Worm (Caenorhabditis elegans): ENCODE results near the gene mpst-2.

The mpst-2 gene

ce11 chrV:14875371-14875770 is 17.9 kb downstream of the mpst-2 start, which contains the start of gene ZC412.5:
Gene ZC412.5, minus strand, starts transcription at chrV:14875471.
- TF ChIP-seq sea-2 (GFP tag; optimal IDR thresholded peaks at IDR 0.05) (no peak), fos-1 (tag; optimal IDR thresholded peaks at IDR 0.05) (no peak), nhr-43 (tag; optimal IDR thresholded peaks at IDR 0.05; ENCODE audit: poor library complexity, severe bottlenecking) (no peak), ceh-82 (tag; optimal IDR thresholded peaks at IDR 0.05) (no peak), mdl-1 (tag; optimal IDR thresholded peaks at IDR 0.05) (no peak), nhr-237 (tag; optimal IDR thresholded peaks at IDR 0.05) (no peak), daf-12 (tag; optimal IDR thresholded peaks at IDR 0.05) (no peak), skn-1 (tag; optimal IDR thresholded peaks at IDR 0.05) (no peak), nhr-23 (tag; optimal IDR thresholded peaks at IDR 0.05) (no peak), jun-1 (tag; optimal IDR thresholded peaks at IDR 0.05) (no peak)

- TF ChIP-seq ztf-4 (tag; optimal IDR thresholded peaks at IDR 0.05): no peak
- no peak for TF ChIP-seq egl-5 (tag; optimal IDR thresholded peaks at IDR 0.05)
- TF ChIP-seq lin-39 (tag; optimal IDR thresholded peaks at IDR 0.05): peak; percentile 55
Measured at ce11 chrV:14871365-14871764, 21.9 kb downstream of the mpst-2 start, which contains the start of gene ZC412.3. Gene ZC412.3, minus strand, starts transcription at chrV:14871547.

- TF ChIP-seq egl-5 (tag; optimal IDR thresholded peaks at IDR 0.05) (no peak), pha-4 (tag; optimal IDR thresholded peaks at IDR 0.05) (no peak), ceh-16 (tag; optimal IDR thresholded peaks at IDR 0.05) (no peak), nhr-12 (tag; optimal IDR thresholded peaks at IDR 0.05) (no peak)
Measured at ce11 chrV:14868181-14868580, 25.1 kb downstream of the mpst-2 start, which contains the start of gene gcy-14. Gene gcy-14, minus strand, starts transcription at chrV:14868281.

ce11 chrV:14859380-14859779 is 33.9 kb downstream of the mpst-2 start:
- no peak for TF ChIP-seq skn-1 (tag; optimal IDR thresholded peaks at IDR 0.05)
- no peak for TF ChIP-seq elt-2 (tag; optimal IDR thresholded peaks at IDR 0.05)
- no peak for TF ChIP-seq nhr-77 (tag; optimal IDR thresholded peaks at IDR 0.05)
- peak; percentile 76 for TF ChIP-seq fkh-10 (GFP tag; optimal IDR thresholded peaks at IDR 0.05)
- no peak for TF ChIP-seq nhr-67 (tag; optimal IDR thresholded peaks at IDR 0.05)

- TF ChIP-seq mdl-1 (tag; optimal IDR thresholded peaks at IDR 0.05) (no peak), lin-15B (tag; optimal IDR thresholded peaks at IDR 0.05) (no peak), fkh-2 (tag; optimal IDR thresholded peaks at IDR 0.05) (no peak), nhr-67 (tag; optimal IDR thresholded peaks at IDR 0.05) (no peak), nhr-28 (tag; optimal IDR thresholded peaks at IDR 0.05) (no peak), unc-39 (tag; optimal IDR thresholded peaks at IDR 0.05) (no peak), daf-12 (tag; optimal IDR thresholded peaks at IDR 0.05) (no peak), zag-1 (tag; optimal IDR thresholded peaks at IDR 0.05) (no peak), ceh-9 (tag; optimal IDR thresholded peaks at IDR 0.05) (no peak), aly-2 (tag; optimal IDR thresholded peaks at IDR 0.05) (no peak), ama-1 (optimal IDR thresholded peaks at IDR 0.05) (no peak), ztf-4 (tag; optimal IDR thresholded peaks at IDR 0.05) (no peak), pqm-1 (tag; optimal IDR thresholded peaks at IDR 0.05) (no peak), nhr-76 (tag; optimal IDR thresholded peaks at IDR 0.05) (no peak), nhr-11 (tag; optimal IDR thresholded peaks at IDR 0.05) (no peak), hmg-11 (tag; optimal IDR thresholded peaks at IDR 0.05) (no peak)
Measured at ce11 chrV:14858503-14858902, 34.8 kb downstream of the mpst-2 start, which contains the start of gene npr-13. Gene npr-13, minus strand, starts transcription at chrV:14858603.

- TF ChIP-seq sea-2 (GFP tag; optimal IDR thresholded peaks at IDR 0.05) (no peak), jun-1 (tag; optimal IDR thresholded peaks at IDR 0.05) (no peak), nhr-43 (tag; optimal IDR thresholded peaks at IDR 0.05; ENCODE audit: poor library complexity, severe bottlenecking) (peak; percentile 50), eor-1 (tag; optimal IDR thresholded peaks at IDR 0.05) (no peak), pqm-1 (tag; optimal IDR thresholded peaks at IDR 0.05) (peak; percentile 6), mml-1 (tag; optimal IDR thresholded peaks at IDR 0.05) (no peak), unc-62 (GFP tag; optimal IDR thresholded peaks at IDR 0.05) (no peak), snpc-4 (tag; optimal IDR thresholded peaks at IDR 0.05) (peak; percentile 10), lin-39 (tag; optimal IDR thresholded peaks at IDR 0.05) (peak; percentile 28), nhr-25 (tag; optimal IDR thresholded peaks at IDR 0.05) (no peak), elt-3 (tag; optimal IDR thresholded peaks at IDR 0.05) (no peak), nhr-237 (tag; optimal IDR thresholded peaks at IDR 0.05) (no peak), fkh-2 (tag; optimal IDR thresholded peaks at IDR 0.05) (no peak), egl-5 (tag; optimal IDR thresholded peaks at IDR 0.05) (no peak), nhr-28 (tag; optimal IDR thresholded peaks at IDR 0.05) (no peak), unc-39 (tag; optimal IDR thresholded peaks at IDR 0.05) (no peak), elt-2 (tag; optimal IDR thresholded peaks at IDR 0.05) (peak; percentile 20)
Measured at ce11 chrV:14855626-14856025, 37.6 kb downstream of the mpst-2 start.
